Worm (Caenorhabditis elegans) whole organism, dauer: ENCODE data around the gene srw-1.
"Not testable (repeated sequence)": the region's sequence is repeated elsewhere in the genome, so short reads cannot be mapped to it uniquely, and the experiment has no call there.

Source experiments
- unc-62 ChIP-seq: sonication (generic microtip); optimal IDR thresholded peaks from 2 replicates; lab custom pipeline; 2017; ENCODE audit warnings: missing biosample characterization, missing genetic modification reagents, missing genetic modification characterization

srw-1 gene

DNA sequence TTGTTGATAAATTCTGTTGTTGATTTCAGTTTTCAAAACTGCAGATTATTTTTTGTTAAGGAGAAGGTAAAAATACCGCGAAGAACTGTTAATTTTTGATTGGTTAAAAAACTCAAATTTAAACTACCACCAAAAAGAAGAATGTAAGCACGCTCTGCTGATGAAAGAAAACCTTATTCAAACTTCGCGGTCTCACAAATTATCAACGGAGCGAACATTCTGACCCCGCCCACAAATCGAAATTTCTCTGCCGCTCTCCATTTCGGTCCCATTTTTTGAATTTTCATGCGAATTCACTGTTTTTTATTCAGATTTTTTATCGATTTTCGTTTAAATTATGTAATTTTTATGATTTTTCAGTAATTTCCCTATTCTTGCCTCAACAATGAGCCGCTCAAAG lies 8.5 kb upstream of the srw-1 start, which contains the start of gene cyn-3:
Gene cyn-3 (plus strand): TSS at position 361 of the 400 bp plus-strand sequence.
- no peak for TF ChIP-seq unc-62 (GFP tag; lab: Kevin White, UChicago)

DNA sequence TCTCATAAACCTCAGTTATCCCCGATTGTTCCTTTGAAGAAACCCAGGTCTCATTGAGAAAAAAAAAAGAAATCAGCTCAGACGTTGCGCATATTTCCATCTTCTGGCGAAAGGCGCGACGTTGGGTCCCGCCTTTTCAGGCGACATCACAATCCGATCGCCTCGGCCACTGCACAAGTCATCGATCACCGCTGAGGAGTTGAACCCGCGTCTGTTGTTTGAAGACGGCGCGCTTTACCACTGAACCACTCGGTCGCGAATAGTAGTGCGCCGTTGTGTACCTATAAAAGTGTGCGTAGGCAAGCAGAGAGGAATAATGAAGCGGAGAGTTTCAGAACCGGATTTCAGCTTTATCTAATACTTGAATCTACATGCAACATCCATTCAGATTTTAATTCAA lies 7.2 kb upstream of the srw-1 start, which contains the start of gene Y75B12B.11:
Gene Y75B12B.11 (plus strand): TSS at position 394 of the 400 bp plus-strand sequence.
- TF ChIP-seq unc-62 (GFP tag; lab: Kevin White, UChicago): no peak

DNA sequence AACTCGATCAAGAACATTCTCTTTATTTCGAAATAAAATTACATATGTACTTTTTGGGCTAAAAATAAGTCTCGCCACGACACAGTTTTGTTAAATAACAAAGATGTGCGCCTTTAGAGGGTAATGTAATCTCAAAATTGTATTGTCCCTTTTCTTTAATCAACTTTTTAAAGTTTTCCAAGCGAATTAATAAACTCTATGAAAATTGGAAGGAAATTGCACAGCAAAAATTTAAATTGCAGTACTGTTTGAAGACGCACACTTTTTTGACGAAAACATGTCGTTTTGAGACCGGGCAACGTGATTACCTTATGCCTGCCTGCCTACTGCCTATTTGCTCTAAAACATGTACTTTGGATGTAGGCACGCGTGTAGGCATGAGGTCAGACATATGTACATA lies 6.1 kb upstream of the srw-1 start:
- TF ChIP-seq unc-62 (GFP tag; lab: Kevin White, UChicago): no peak

DNA sequence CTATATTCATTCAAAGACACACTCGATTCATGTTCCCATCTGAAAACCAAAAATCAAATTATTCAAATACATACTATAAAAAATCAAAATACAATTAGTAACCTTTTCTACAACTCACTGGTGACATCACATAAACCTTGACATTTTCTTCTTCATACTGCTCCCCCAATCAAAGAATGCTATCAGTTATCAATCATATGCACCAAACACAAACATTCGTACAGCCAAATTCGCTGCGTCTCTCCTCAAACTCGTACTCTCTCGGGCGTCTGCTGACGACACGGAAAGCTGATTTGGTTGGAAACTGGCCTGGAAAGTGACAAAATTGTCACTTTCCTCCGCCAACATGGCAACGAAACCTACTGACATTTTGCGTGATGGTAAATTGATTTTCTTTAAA lies 5.7 kb upstream of the srw-1 start, which contains the start of gene plc-2:
Gene plc-2 (plus strand): TSS at position 196 of the 400 bp plus-strand sequence.
- no peak for TF ChIP-seq unc-62 (GFP tag; lab: Kevin White, UChicago)

- TF ChIP-seq unc-62 (GFP tag; lab: Kevin White, UChicago): no peak
Observed at ce11 chrV:15193909-15194308, 4.1 kb upstream of the srw-1 start, which contains the start of gene Y75B12B.13. Y75B12B.13 (minus strand) TSS chrV:15194009.

- no peak for TF ChIP-seq unc-62 (GFP tag; lab: Kevin White, UChicago)
Observed at ce11 chrV:15199768-15200167, 1.7 kb downstream of the srw-1 start, which contains the start of gene Y75B12B.10. Y75B12B.10 (plus strand) TSS chrV:15200068.

DNA sequence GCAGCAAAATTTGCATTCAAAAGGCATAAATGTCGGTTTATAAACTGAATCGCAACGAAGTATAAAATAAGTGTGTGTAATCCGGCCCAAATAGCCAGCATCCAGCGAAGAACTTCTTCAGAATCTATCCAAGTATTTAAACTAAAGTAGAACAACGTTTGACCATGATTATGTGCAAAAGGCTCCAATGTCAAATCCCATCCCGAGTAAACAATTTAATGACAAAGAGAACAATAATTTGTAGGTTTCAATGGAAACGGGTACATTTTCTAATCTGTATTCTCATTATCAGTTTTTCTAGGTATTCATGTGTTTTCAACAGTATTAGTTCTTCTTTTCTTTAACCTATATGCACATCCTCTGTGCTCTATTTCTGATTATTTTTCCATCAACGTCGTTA lies 9.6 kb downstream of the srw-1 start, which contains the start of gene C41G6.12:
Gene C41G6.12 (minus strand): TSS at position 101 of the 400 bp plus-strand sequence.
- TF ChIP-seq unc-62 (GFP tag; lab: Kevin White, UChicago): not testable (repeated sequence)

- not testable (repeated sequence) for TF ChIP-seq unc-62 (GFP tag; lab: Kevin White, UChicago)
Observed at ce11 chrV:15211869-15212268, 13.8 kb downstream of the srw-1 start, which contains the start of gene sri-24. sri-24 (plus strand) TSS chrV:15212169.

DNA sequence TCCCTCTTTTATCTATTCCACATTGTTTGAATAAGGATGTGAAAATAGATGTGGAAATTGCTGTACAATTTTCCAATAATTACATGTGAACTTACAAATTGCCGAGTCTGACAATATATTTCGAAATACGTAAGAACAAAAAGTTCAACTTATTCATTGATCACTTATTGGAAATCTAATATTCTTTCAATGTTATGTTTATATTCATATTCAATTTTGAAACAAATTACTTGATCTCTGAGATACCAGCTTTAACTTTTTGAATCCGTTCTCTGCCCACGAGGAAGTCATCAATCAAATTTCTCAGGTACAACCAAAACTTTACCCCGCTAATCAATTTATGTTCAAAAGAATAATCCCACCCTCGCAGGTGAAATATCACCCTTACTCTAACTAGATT lies 17.1 kb downstream of the srw-1 start, which contains the start of gene sri-26:
Gene sri-26 (plus strand): TSS at position 301 of the 400 bp plus-strand sequence.
- not testable (repeated sequence) for TF ChIP-seq unc-62 (GFP tag; lab: Kevin White, UChicago)

DNA sequence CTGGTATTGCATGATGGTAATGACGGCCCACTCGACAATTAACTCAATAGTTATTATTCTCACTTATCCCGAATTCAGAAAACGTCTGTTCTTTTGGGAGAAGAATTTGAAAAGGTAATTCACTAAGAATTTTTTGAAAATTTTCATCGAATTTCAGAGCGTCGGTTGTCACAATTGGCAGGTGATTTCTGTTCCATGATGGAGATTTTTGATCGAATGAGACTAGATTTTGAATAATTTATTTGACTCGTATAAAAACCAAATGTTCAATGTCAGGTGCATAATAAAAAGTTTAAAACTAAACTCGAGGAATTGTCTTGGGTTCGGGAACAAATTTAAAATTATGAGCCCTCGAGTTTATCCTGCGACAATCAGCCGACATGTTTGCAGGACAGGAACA lies 18.6 kb downstream of the srw-1 start, which contains the start of gene sri-25:
Gene sri-25 (plus strand): TSS at position 301 of the 400 bp plus-strand sequence.
- no peak for TF ChIP-seq unc-62 (GFP tag; lab: Kevin White, UChicago)

DNA sequence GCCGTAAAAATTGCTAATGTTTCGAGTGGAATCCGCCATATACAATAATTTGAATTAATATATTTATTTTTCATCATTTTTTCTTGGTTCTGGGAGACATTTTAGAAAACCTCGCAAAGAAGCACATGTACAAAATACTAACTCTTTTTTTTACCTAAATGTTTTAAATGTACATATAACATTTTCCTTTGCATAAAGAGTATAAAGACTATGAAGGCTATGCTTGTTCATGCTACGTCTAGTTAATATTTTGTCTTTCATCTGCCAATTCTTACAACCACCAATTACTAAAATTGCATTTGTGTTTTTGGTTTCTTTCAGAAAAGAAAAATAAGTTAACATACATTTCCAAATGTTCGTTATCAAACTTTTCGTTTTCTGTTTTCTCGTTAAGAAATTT lies 23.3 kb downstream of the srw-1 start, which contains the start of gene irld-25:
Gene irld-25 (plus strand): TSS at position 301 of the 400 bp plus-strand sequence.
- no peak for TF ChIP-seq unc-62 (GFP tag; lab: Kevin White, UChicago)

DNA sequence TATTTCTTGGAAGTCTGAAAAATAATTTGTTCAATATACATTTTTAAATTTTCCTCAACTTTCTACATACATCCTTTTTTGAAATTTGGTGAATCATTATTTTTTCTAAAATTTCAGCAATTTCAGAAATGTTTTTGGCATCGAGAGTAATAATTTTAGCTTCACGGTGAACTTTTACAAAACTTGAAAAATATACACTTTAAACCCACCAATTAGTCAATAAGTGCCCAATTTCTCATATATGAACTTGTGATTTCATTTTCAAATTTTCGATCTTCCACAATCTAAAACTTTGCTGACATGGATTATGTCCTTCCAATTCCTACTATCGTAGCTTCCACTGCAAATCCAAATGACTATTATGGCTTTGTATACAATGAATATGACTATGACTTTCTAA lies 25.6 kb downstream of the srw-1 start, which contains the start of gene srw-24:
Gene srw-24 (plus strand): TSS at position 301 of the 400 bp plus-strand sequence.
- TF ChIP-seq unc-62 (GFP tag; lab: Kevin White, UChicago): no peak

DNA sequence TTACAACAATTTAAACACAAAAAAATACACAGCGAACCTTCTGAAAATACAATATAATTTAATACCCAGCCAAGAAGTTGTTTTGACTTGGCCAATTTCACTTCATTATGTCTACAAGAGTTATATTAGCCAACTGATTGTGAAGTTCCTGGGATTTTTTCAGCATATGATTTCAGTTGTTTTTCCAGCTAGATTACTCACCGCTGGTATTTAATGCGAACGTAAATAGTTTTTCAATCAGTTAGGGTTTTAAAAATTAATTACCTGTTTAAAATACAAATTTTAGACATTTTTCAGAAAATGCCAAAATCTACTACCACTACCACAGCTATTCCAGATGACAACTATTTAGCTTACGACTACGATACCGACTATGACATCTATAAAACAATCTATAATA lies 27.6 kb downstream of the srw-1 start, which contains the start of gene srw-14:
Gene srw-14 (plus strand): TSS at position 301 of the 400 bp plus-strand sequence.
- TF ChIP-seq unc-62 (GFP tag; lab: Kevin White, UChicago): no peak

ce11 chrV:15226206-15226605 lies 28.2 kb downstream of the srw-1 start:
- TF ChIP-seq unc-62 (GFP tag; lab: Kevin White, UChicago): no peak

- TF ChIP-seq unc-62 (GFP tag; lab: Kevin White, UChicago): no peak
Observed at ce11 chrV:15230243-15230642, 32.2 kb downstream of the srw-1 start, which contains the start of gene srw-15. srw-15 (plus strand) TSS chrV:15230543.

DNA sequence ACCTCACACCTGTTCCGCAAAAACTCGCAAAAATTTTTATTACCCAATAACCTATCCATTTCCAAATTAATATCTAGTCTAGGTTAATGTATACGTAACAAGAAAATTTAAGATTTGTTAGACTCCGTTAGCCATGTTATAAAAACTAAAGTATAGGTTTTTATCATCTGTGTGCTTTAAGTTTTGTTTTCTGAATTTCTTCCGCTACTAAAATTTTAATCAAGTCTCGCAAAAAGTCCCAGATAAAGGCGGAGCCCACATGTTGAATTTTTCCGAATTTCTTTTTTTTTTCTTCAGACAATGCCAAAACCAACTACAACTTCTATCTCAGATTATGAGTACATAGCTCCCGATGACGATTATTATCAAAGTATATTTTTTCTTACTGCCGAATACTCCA lies 34.1 kb downstream of the srw-1 start, which contains the start of gene srw-13:
Gene srw-13 (plus strand): TSS at position 301 of the 400 bp plus-strand sequence.
- no peak for TF ChIP-seq unc-62 (GFP tag; lab: Kevin White, UChicago)

DNA sequence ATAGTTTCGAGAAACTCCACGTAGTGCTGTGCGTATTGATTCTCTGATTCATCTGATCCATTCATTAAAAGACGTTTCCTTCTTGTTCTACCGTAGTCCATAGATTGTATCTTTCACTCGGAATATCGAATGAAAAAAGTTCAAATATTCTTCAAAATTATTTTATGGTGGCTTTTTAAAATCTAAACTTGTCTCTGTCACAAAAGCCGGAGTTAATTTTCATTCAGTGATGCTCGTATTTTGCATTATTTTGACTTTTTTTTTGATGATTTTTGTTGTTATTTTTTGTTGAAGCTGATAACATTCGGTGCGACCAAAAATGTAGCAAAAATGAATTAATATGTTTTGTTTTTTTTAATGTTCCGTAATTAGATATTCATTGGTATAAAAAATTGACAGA lies 37.6 kb downstream of the srw-1 start, which contains the start of gene nhr-164:
Gene nhr-164 (minus strand): TSS at position 101 of the 400 bp plus-strand sequence.
- TF ChIP-seq unc-62 (GFP tag; lab: Kevin White, UChicago): no peak
